Worm (Caenorhabditis elegans) whole organism, late embryonic: ENCODE results near the gene Y49E10.30.

Source experiments
- C08G9.2 ChIP-seq: sonication (generic microtip); optimal IDR thresholded peaks from 2 replicates; lab custom pipeline; 2016; ENCODE audit warnings: mild to moderate bottlenecking, missing genetic modification characterization, moderate library complexity, missing compliant biosample characterization
- K02D7.2 ChIP-seq: sonication (generic microtip); optimal IDR thresholded peaks from 2 replicates; lab custom pipeline; 2017; ENCODE audit warnings: mild to moderate bottlenecking, missing genetic modification characterization, missing compliant biosample characterization
- K09A11.1 ChIP-seq: sonication (generic microtip); optimal IDR thresholded peaks from 2 replicates; lab custom pipeline; 2017; ENCODE audit warnings: antibody characterized with exemption, mild to moderate bottlenecking, missing genetic modification characterization, missing compliant biosample characterization; ENCODE audit not compliant: insufficient read depth
- T23F11.4 ChIP-seq: fragments of 200-800 bp; sonication (Bioruptor generic); optimal IDR thresholded peaks from 2 replicates; lab custom pipeline; 2018; ENCODE audit warnings: mild to moderate bottlenecking, missing genetic modification characterization, missing compliant biosample characterization
- Y22D7AL.16 ChIP-seq: sonication (generic microtip); optimal IDR thresholded peaks from 2 replicates; lab custom pipeline; 2016; ENCODE audit warnings: missing genetic modification characterization, missing compliant biosample characterization
- ahr-1 ChIP-seq: sonication (generic microtip); optimal IDR thresholded peaks from 2 replicates; lab custom pipeline; 2016; ENCODE audit warnings: missing genetic modification characterization, missing compliant biosample characterization
- ama-1 ChIP-seq: fragments of 150-350 bp; optimal IDR thresholded peaks from 2 replicates; lab custom pipeline; 2014
- ceh-14 ChIP-seq: sonication (generic microtip); optimal IDR thresholded peaks from 2 replicates; lab custom pipeline; 2016; ENCODE audit warnings: missing genotype, missing genetic modification characterization, missing compliant biosample characterization
- ceh-18 ChIP-seq: sonication (generic microtip); optimal IDR thresholded peaks from 2 replicates; lab custom pipeline; 2016; ENCODE audit warnings: missing genetic modification characterization, missing compliant biosample characterization
- ceh-2 ChIP-seq: sonication (generic microtip); optimal IDR thresholded peaks from 2 replicates; lab custom pipeline; 2016; ENCODE audit warnings: missing genotype, missing genetic modification characterization, missing compliant biosample characterization
- ceh-22 ChIP-seq: sonication (generic microtip); optimal IDR thresholded peaks from 2 replicates; lab custom pipeline; 2017; ENCODE audit warnings: missing biosample characterization, missing genetic modification characterization
- ceh-24 ChIP-seq: sonication (generic microtip); optimal IDR thresholded peaks from 2 replicates; lab custom pipeline; 2016; ENCODE audit warnings: mild to moderate bottlenecking, missing genetic modification characterization, missing compliant biosample characterization
- ceh-45 ChIP-seq: fragments of 200-800 bp; sonication (Bioruptor generic); IDR thresholded peaks from 2 replicates; pipeline ENCODE4 v1.3.6; 2022; ENCODE audit warnings: missing genetic modification reagents, missing genetic modification characterization, missing compliant biosample characterization
- ceh-48 ChIP-seq: sonication (generic microtip); optimal IDR thresholded peaks from 2 replicates; lab custom pipeline; 2016; ENCODE audit warnings: missing genetic modification characterization, inconsistent platforms, missing compliant biosample characterization
- ceh-6 ChIP-seq: fragments of 200-800 bp; sonication (Bioruptor generic); optimal IDR thresholded peaks from 2 replicates; lab custom pipeline; 2018; ENCODE audit warnings: mild to moderate bottlenecking, missing genetic modification characterization, missing compliant biosample characterization
- che-1 ChIP-seq: sonication (generic microtip); optimal IDR thresholded peaks from 2 replicates; lab custom pipeline; 2016; ENCODE audit warnings: mild to moderate bottlenecking, missing genetic modification characterization, missing compliant biosample characterization
- dmd-4 ChIP-seq: sonication (generic microtip); optimal IDR thresholded peaks from 2 replicates; lab custom pipeline; 2016; ENCODE audit warnings: borderline replicate concordance, missing genetic modification characterization, missing compliant biosample characterization
- dve-1 ChIP-seq: sonication (generic microtip); optimal IDR thresholded peaks from 2 replicates; lab custom pipeline; 2017; ENCODE audit warnings: antibody characterized with exemption, mild to moderate bottlenecking, missing genetic modification characterization, missing compliant biosample characterization
- elt-2 ChIP-seq: sonication (generic microtip); optimal IDR thresholded peaks from 2 replicates; lab custom pipeline; 2016; ENCODE audit warnings: missing genetic modification reagents, missing genetic modification characterization, missing compliant biosample characterization
- elt-4 ChIP-seq: sonication (generic microtip); optimal IDR thresholded peaks from 2 replicates; lab custom pipeline; 2016; ENCODE audit warnings: missing genetic modification characterization, missing compliant biosample characterization
- ets-4 ChIP-seq: sonication (generic microtip); optimal IDR thresholded peaks from 2 replicates; lab custom pipeline; 2016; ENCODE audit warnings: missing genetic modification characterization, missing compliant biosample characterization
- fax-1 ChIP-seq: sonication (generic microtip); optimal IDR thresholded peaks from 2 replicates; lab custom pipeline; 2016; ENCODE audit warnings: missing genotype, missing genetic modification characterization, missing compliant biosample characterization
- fkh-6 ChIP-seq: sonication (generic microtip); optimal IDR thresholded peaks from 2 replicates; lab custom pipeline; 2016; ENCODE audit warnings: missing genetic modification characterization, missing compliant biosample characterization
- gmeb-2 ChIP-seq: sonication (generic microtip); optimal IDR thresholded peaks from 2 replicates; lab custom pipeline; 2016; ENCODE audit warnings: missing genetic modification characterization, inconsistent platforms, missing compliant biosample characterization
- hlh-15 ChIP-seq: sonication (generic microtip); optimal IDR thresholded peaks from 2 replicates; lab custom pipeline; 2016; ENCODE audit warnings: missing genetic modification characterization, missing compliant biosample characterization
- hlh-8 ChIP-seq: sonication (generic microtip); optimal IDR thresholded peaks from 2 replicates; lab custom pipeline; 2016; ENCODE audit warnings: missing genotype, missing genetic modification characterization, missing compliant biosample characterization
- lim-6 ChIP-seq: sonication (generic microtip); optimal IDR thresholded peaks from 2 replicates; lab custom pipeline; 2016; ENCODE audit warnings: missing genetic modification characterization, missing compliant biosample characterization
- mec-3 ChIP-seq: sonication (generic microtip); optimal IDR thresholded peaks from 2 replicates; lab custom pipeline; 2016; ENCODE audit warnings: borderline replicate concordance, missing genetic modification characterization, missing compliant biosample characterization
- nfya-1 ChIP-seq: sonication (generic microtip); optimal IDR thresholded peaks from 2 replicates; lab custom pipeline; 2017; ENCODE audit warnings: missing genetic modification characterization, mild to moderate bottlenecking, missing compliant biosample characterization, antibody characterized with exemption, moderate library complexity
- nhr-232 ChIP-seq: sonication (generic microtip); optimal IDR thresholded peaks from 2 replicates; lab custom pipeline; 2016; ENCODE audit warnings: missing genetic modification characterization, missing compliant biosample characterization
- odd-2 ChIP-seq: sonication (generic microtip); optimal IDR thresholded peaks from 2 replicates; lab custom pipeline; 2017; ENCODE audit warnings: antibody characterized with exemption, mild to moderate bottlenecking, missing genetic modification characterization, missing compliant biosample characterization
- pag-3 ChIP-seq: sonication (generic microtip); optimal IDR thresholded peaks from 2 replicates; lab custom pipeline; 2016; ENCODE audit warnings: missing compliant biosample characterization, missing genetic modification characterization, borderline replicate concordance
- pat-9 ChIP-seq: fragments of 200-800 bp; sonication (Bioruptor generic); optimal IDR thresholded peaks from 2 replicates; lab custom pipeline; 2018; ENCODE audit warnings: mild to moderate bottlenecking, missing genetic modification characterization, moderate library complexity, missing compliant biosample characterization
- pax-1 ChIP-seq: fragments of 150-350 bp; optimal IDR thresholded peaks from 2 replicates; lab custom pipeline; 2014; ENCODE audit warnings: missing biosample characterization, missing genetic modification characterization
- pha-2 ChIP-seq: sonication (generic microtip); optimal IDR thresholded peaks from 2 replicates; lab custom pipeline; 2017; ENCODE audit warnings: mild to moderate bottlenecking, missing genetic modification characterization, missing compliant biosample characterization
- pha-4 ChIP-seq: fragments of 150-350 bp; optimal IDR thresholded peaks from 2 replicates; lab custom pipeline; 2018; ENCODE audit warnings: missing biosample characterization, missing genetic modification reagents, missing genetic modification characterization
- pqm-1 ChIP-seq: sonication (generic microtip); optimal IDR thresholded peaks from 2 replicates; lab custom pipeline; 2016; ENCODE audit warnings: missing genetic modification characterization, missing compliant biosample characterization
- pros-1 ChIP-seq: fragments of 150-350 bp; optimal IDR thresholded peaks from 2 replicates; lab custom pipeline; 2014; ENCODE audit warnings: missing biosample characterization, missing genetic modification reagents, missing genetic modification characterization
- ref-2 ChIP-seq: sonication (generic microtip); optimal IDR thresholded peaks from 2 replicates; lab custom pipeline; 2016; ENCODE audit warnings: missing genetic modification characterization, missing compliant biosample characterization
- rnt-1 ChIP-seq: sonication (generic microtip); optimal IDR thresholded peaks from 2 replicates; lab custom pipeline; 2016; ENCODE audit warnings: missing genetic modification characterization, missing compliant biosample characterization
- sdc-2 ChIP-seq: sonication (generic microtip); optimal IDR thresholded peaks from 2 replicates; lab custom pipeline; 2016; ENCODE audit warnings: missing genotype, missing genetic modification characterization, missing compliant biosample characterization
- sox-4 ChIP-seq: sonication (generic microtip); optimal IDR thresholded peaks from 2 replicates; lab custom pipeline; 2017; ENCODE audit warnings: mild to moderate bottlenecking, missing genetic modification characterization, inconsistent platforms, missing compliant biosample characterization
- tbx-2 ChIP-seq: sonication (generic microtip); optimal IDR thresholded peaks from 2 replicates; lab custom pipeline; 2016; ENCODE audit warnings: missing genetic modification characterization, missing compliant biosample characterization
- tbx-7 ChIP-seq: sonication (generic microtip); optimal IDR thresholded peaks from 2 replicates; lab custom pipeline; 2016; ENCODE audit warnings: missing genotype, missing genetic modification characterization, missing compliant biosample characterization
- unc-42 ChIP-seq: sonication (generic microtip); optimal IDR thresholded peaks from 2 replicates; lab custom pipeline; 2016; ENCODE audit warnings: missing genotype, missing genetic modification characterization, missing compliant biosample characterization
- unc-86 ChIP-seq: sonication (generic microtip); optimal IDR thresholded peaks from 2 replicates; lab custom pipeline; 2016; ENCODE audit warnings: missing genetic modification characterization, missing compliant biosample characterization
- zip-5 ChIP-seq: sonication (generic microtip); optimal IDR thresholded peaks from 2 replicates; lab custom pipeline; 2016; ENCODE audit warnings: missing genetic modification characterization, missing compliant biosample characterization
- ztf-16 ChIP-seq: sonication (generic microtip); optimal IDR thresholded peaks from 2 replicates; lab custom pipeline; 2017; ENCODE audit warnings: missing genetic modification characterization, missing compliant biosample characterization

Y49E10.30 gene

ce11 chrIII:12395085-12395484, 8.4 kb downstream of the Y49E10.30 start, which contains the start of gene Y49E10.10:
Gene Y49E10.10, plus strand, starts transcription at chrIII:12395465.
- TF ChIP-seq odd-2 (tag; lab: Kevin White, UChicago) (no peak), ceh-22 (tag; lab: Kevin White, UChicago) (no peak), dve-1 (tag; lab: Kevin White, UChicago) (no peak), nhr-232 (tag; lab: Kevin White, UChicago) (no peak), ceh-48 (tag; lab: Kevin White, UChicago) (peak; percentile 44)

DNA sequence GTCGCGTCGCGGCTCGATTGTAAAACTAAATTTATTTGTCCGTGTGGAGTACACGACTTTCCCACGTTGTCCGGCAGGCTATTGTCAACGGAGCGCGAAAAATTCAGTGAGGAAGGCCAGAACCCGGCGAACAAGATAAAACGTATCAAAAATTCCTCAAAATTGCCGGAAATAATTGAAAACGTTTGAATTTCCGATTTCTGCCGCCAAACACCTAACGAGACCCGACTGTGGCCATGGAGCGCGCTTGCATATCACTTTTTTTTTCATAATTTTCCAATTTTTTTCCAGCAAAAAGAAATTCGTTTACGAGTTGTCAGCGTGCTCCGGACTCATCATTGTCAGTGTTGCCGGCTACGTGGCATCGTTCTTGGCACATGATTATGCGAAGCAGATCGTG, 11.8 kb downstream of the Y49E10.30 start:
- TF ChIP-seq ceh-18 (tag; lab: Kevin White, UChicago) (no peak), tbx-2 (tag; lab: Kevin White, UChicago) (no peak), sox-4 (tag; lab: Kevin White, UChicago) (no peak), fax-1 (tag; lab: Kevin White, UChicago) (no peak), tbx-7 (no peak), mec-3 (tag; lab: Kevin White, UChicago) (no peak), ceh-24 (tag; lab: Kevin White, UChicago) (no peak), dve-1 (tag; lab: Kevin White, UChicago) (no peak), zip-5 (tag; lab: Kevin White, UChicago) (no peak), sdc-2 (tag; lab: Kevin White, UChicago) (no peak), lim-6 (tag; lab: Kevin White, UChicago) (no peak), ceh-22 (tag; lab: Kevin White, UChicago) (no peak), elt-2 (tag; lab: Kevin White, UChicago) (no peak), pqm-1 (tag; lab: Kevin White, UChicago) (no peak)
- TF ChIP-seq, all 69 proteins: peak for 0

DNA sequence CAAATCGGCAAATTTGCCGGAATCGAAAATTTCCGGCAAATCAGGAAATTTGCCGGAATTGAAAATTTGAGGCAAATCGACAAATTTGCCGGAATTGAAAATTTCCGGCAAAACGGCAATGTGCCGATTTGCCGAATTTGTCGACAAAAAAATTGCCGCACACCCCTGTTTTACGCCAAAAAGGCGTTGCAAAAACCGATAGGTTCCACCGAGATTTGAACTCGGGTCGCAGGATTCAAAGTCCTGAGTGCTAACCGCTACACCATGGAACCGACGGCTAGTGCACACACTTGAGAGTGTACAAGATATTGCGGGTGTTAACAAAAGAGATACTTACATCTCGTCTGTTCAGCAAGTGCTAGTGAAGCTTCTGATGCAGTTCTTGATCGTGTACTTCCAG, 13.0 kb downstream of the Y49E10.30 start:
- TF ChIP-seq ama-1 (lab: Kevin White, UChicago), result no peak
- no peak for TF ChIP-seq mec-3 (tag; lab: Kevin White, UChicago)
- peak; percentile 20 for TF ChIP-seq fkh-6 (tag; lab: Kevin White, UChicago)
- no peak for TF ChIP-seq ceh-24 (tag; lab: Kevin White, UChicago)
- no peak for TF ChIP-seq pag-3
- TF ChIP-seq tbx-2 (tag; lab: Kevin White, UChicago), result no peak
- no peak for TF ChIP-seq pha-4 (tag; lab: Kevin White, UChicago)
- peak; percentile 7 for TF ChIP-seq hlh-15 (tag; lab: Kevin White, UChicago)
- TF ChIP-seq gmeb-2 (tag; lab: Kevin White, UChicago), result peak; percentile 53
- TF ChIP-seq K02D7.2 (tag; lab: Kevin White, UChicago), result no peak
- peak; percentile 3 for TF ChIP-seq T23F11.4
- peak; percentile 16 for TF ChIP-seq ceh-18 (tag; lab: Kevin White, UChicago)
- TF ChIP-seq ceh-2 (tag; lab: Kevin White, UChicago), result no peak
- TF ChIP-seq unc-86 (tag; lab: Kevin White, UChicago), result peak; percentile 32
- TF ChIP-seq rnt-1, result peak; percentile 10
- TF ChIP-seq pros-1 (tag; lab: Kevin White, UChicago), result no peak
- no peak for TF ChIP-seq ceh-14 (tag; lab: Kevin White, UChicago)
- TF ChIP-seq dmd-4 (tag; lab: Kevin White, UChicago), result no peak
- TF ChIP-seq ref-2 (tag; lab: Kevin White, UChicago), result peak; percentile 63
- TF ChIP-seq Y22D7AL.16 (tag; lab: Kevin White, UChicago), result peak; percentile 33
- peak; percentile 61 for TF ChIP-seq pat-9
- TF ChIP-seq hlh-8, result no peak
- no peak for TF ChIP-seq K09A11.1
- TF ChIP-seq elt-4 (tag; lab: Kevin White, UChicago), result no peak
- no peak for TF ChIP-seq unc-42
- TF ChIP-seq pha-2 (tag; lab: Kevin White, UChicago), result no peak
- peak; percentile 54 for TF ChIP-seq ceh-6 (GFP tag; lab: Kevin White, UChicago)
- TF ChIP-seq ahr-1 (tag; lab: Kevin White, UChicago), result no peak
- TF ChIP-seq nfya-1 (tag; lab: Kevin White, UChicago), result no peak
- no peak for TF ChIP-seq ceh-22 (tag; lab: Kevin White, UChicago)
- peak; percentile 48 for TF ChIP-seq elt-2 (tag; lab: Kevin White, UChicago)
- TF ChIP-seq ceh-45, result 0 out of 2 replicates have a peak, but pooled peaks have one; percentile 42
- peak; percentile 47 for TF ChIP-seq ztf-16 (tag; lab: Kevin White, UChicago)
- TF ChIP-seq ets-4 (tag; lab: Kevin White, UChicago), result no peak
- TF ChIP-seq C08G9.2 (tag; lab: Kevin White, UChicago), result peak; percentile 58
- TF ChIP-seq che-1 (tag; lab: Kevin White, UChicago), result peak; percentile 68
- TF ChIP-seq pax-1, result no peak
- peak; percentile 4 for TF ChIP-seq zip-5 (tag; lab: Kevin White, UChicago)
